Fruit fly (Drosophila melanogaster) whole organism, embryonic: Measurements from ENCODE around the gene CG15160.

Experiments used
- CG11456 ChIP-seq: fragments of 200-800 bp; sonication (Bioruptor generic); IDR thresholded peaks from 3 replicates; pipeline ENCODE4 v1.3.6; 2022; ENCODE audit warnings: missing biosample characterization, missing genetic modification characterization
- CG2116 ChIP-seq: fragments of 200-800 bp; sonication (Bioruptor generic); optimal IDR thresholded peaks from 3 replicates; lab custom pipeline; 2018; ENCODE audit warnings: missing biosample characterization, mild to moderate bottlenecking, missing genetic modification characterization
- CG30403 ChIP-seq: fragments of 200-800 bp; sonication (Bioruptor generic); optimal IDR thresholded peaks from 3 replicates; lab custom pipeline; 2016; ENCODE audit warnings: missing biosample characterization, missing genetic modification characterization
- CG31224 ChIP-seq: fragments of 200-800 bp; sonication (Bioruptor generic); IDR thresholded peaks from 2 replicates; pipeline ENCODE4 v1.3.6; 2022; ENCODE audit warnings: missing biosample characterization, missing genetic modification characterization
- CG31441 ChIP-seq: fragments of 200-800 bp; sonication (Bioruptor generic); IDR thresholded peaks from 2 replicates; pipeline ENCODE4 v1.3.6; 2022; ENCODE audit warnings: missing biosample characterization, missing genetic modification characterization
- CG6683 ChIP-seq: fragments of 200-800 bp; sonication (Bioruptor generic); optimal IDR thresholded peaks from 2 replicates; lab custom pipeline; 2017; ENCODE audit warnings: missing biosample characterization, mild to moderate bottlenecking, missing genetic modification characterization, missing genetic modification reagents
- CG8359 ChIP-seq: fragments of 200-800 bp; sonication (Bioruptor generic); optimal IDR thresholded peaks from 2 replicates; lab custom pipeline; 2017; ENCODE audit warnings: missing biosample characterization, mild to moderate bottlenecking, missing genetic modification characterization, borderline replicate concordance
- hbn ChIP-seq: fragments of 200-800 bp; sonication (Bioruptor generic); IDR thresholded peaks from 2 replicates; pipeline ENCODE4 v1.3.6; 2022; ENCODE audit warnings: missing biosample characterization, missing genetic modification characterization; ENCODE audit not compliant: partially characterized antibody
- klu ChIP-seq: fragments of 200-800 bp; sonication (Bioruptor generic); IDR thresholded peaks from 2 replicates; pipeline ENCODE4 v1.3.6; 2022; ENCODE audit warnings: missing biosample characterization, missing genetic modification characterization

DNA sequence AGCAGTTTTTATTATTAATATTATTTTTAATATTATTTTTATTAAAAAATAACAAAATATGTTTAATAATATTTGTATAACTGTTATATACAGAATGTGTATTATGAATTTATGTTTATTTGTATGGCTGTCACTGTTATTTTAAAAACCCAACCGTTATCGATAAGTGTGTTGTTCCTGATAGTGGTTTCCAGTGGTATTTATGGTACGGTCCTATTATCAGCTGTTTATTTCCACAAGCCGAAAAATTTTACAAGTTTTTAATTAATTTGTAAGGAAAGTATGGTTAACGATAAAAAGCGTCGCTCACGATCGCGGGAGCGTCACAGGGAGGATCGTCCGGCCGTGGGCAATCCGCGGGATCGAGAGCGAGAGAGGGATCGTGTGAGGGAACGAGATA is 16.0 kb downstream of the CG15160 start, which contains the start of gene CG10333:
- TF ChIP-seq CG11456 (GFP tag; lab: Robert Waterston, UW) (no peak), CG2116 (GFP tag; lab: Kevin White, UChicago) (no peak), hbn (0 out of 2 replicates have a peak, but pooled peaks have one; percentile 41), CG31224 (GFP tag; lab: Robert Waterston, UW) (no peak), CG8359 (no peak), CG31441 (no peak), CG6683 (GFP tag; lab: Kevin White, UChicago) (no peak), CG30403 (GFP tag; lab: Kevin White, UChicago) (no peak), klu (GFP tag; lab: Robert Waterston, UW) (no peak)
